Fruit fly (Drosophila melanogaster): ENCODE results near the gene Bhmt.

DNA sequence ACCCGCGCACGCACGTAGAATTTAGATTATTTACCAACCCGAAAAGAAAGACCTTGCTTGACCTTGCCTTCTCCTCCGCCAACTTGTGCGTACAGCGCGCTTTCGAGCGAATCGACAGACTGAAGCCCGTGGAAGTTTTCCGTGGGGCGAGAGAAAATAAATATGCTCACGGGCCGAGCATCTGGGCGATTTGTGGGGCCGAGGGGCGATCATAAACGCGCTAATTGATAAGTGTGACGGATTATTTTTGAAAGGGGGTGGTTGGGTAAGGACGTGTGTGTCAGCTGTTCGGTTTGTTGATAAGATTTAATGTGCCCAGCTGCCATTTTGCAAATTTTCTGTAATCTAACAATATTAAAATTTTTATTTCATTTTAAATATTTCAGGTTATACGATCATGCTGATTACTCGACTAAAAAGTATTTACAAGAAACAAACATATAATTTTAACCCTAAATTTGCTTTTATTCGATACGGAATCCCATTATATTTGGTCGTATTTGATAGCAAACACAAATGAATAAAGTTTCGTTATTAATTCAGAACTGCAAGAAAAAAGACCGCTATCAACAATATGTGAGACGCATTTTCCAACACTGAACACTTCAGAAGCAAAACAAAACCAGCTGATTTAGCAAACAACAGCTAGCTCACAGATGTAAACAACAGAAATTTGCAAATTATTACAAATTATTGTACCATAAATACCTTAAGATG lies 17.1 kb upstream of the Bhmt start, which contains the start of the genes L2HGDH and CG10431:
- TF ChIP-seq Hr78 (GFP tag; optimal IDR thresholded peaks at IDR 0.05), result no peak
- TF ChIP-seq Myc (optimal IDR thresholded peaks at IDR 0.05), result no peak

Measured in whole organism, wandering third instar larva.